Fruit fly (Drosophila melanogaster) whole organism, embryonic: ENCODE results near the gene Srp14.

Experiments used
- B-H2 ChIP-seq: fragments of 200-800 bp; sonication (Bioruptor generic); optimal IDR thresholded peaks from 2 replicates; lab custom pipeline; 2018; ENCODE audit warnings: missing biosample characterization, mild to moderate bottlenecking, missing genetic modification characterization
- Bdp1 ChIP-seq: fragments of 200-800 bp; sonication (Bioruptor generic); optimal IDR thresholded peaks from 3 replicates; lab custom pipeline; 2016; ENCODE audit warnings: missing biosample characterization, missing genetic modification characterization
- CG10267 ChIP-seq: fragments of 200-800 bp; sonication (Bioruptor generic); optimal IDR thresholded peaks from 2 replicates; lab custom pipeline; 2018; ENCODE audit warnings: missing biosample characterization, mild to moderate bottlenecking, missing genetic modification characterization, moderate library complexity
- CG12219 ChIP-seq: fragments of 200-800 bp; sonication (Bioruptor generic); optimal IDR thresholded peaks from 3 replicates; lab custom pipeline; 2018; ENCODE audit warnings: missing biosample characterization, mild to moderate bottlenecking, missing genetic modification characterization
- CG13123 ChIP-seq: fragments of 200-800 bp; sonication (Bioruptor generic); optimal IDR thresholded peaks from 2 replicates; lab custom pipeline; 2016; ENCODE audit warnings: missing biosample characterization, missing genetic modification characterization
- CG13287 ChIP-seq: fragments of 200-800 bp; sonication (Bioruptor generic); IDR thresholded peaks from 2 replicates; pipeline ENCODE4 v1.3.6; 2022; ENCODE audit warnings: missing biosample characterization, missing genetic modification characterization; ENCODE audit not compliant: partially characterized antibody
- CG1602 ChIP-seq: fragments of 200-800 bp; sonication (Bioruptor generic); optimal IDR thresholded peaks from 3 replicates; lab custom pipeline; 2016; ENCODE audit warnings: missing biosample characterization, missing genetic modification characterization
- CG16815 ChIP-seq: fragments of 200-800 bp; sonication (Bioruptor generic); optimal IDR thresholded peaks from 3 replicates; lab custom pipeline; 2017; ENCODE audit warnings: missing biosample characterization, mild to moderate bottlenecking, missing genetic modification characterization
- CG2202 ChIP-seq: fragments of 200-800 bp; sonication (Bioruptor generic); optimal IDR thresholded peaks from 2 replicates; lab custom pipeline; 2018; ENCODE audit warnings: missing biosample characterization, mild to moderate bottlenecking, missing genetic modification characterization
- CG2875 ChIP-seq: fragments of 200-800 bp; sonication (Bioruptor generic); optimal IDR thresholded peaks from 2 replicates; lab custom pipeline; 2017; ENCODE audit warnings: missing biosample characterization, mild to moderate bottlenecking, missing genetic modification characterization, missing genetic modification reagents
- CG3163 ChIP-seq: fragments of 200-800 bp; sonication (Bioruptor generic); optimal IDR thresholded peaks from 3 replicates; lab custom pipeline; 2016; ENCODE audit warnings: missing biosample characterization, missing genetic modification characterization
- CG34422 ChIP-seq: fragments of 200-800 bp; sonication (Bioruptor generic); IDR thresholded peaks from 3 replicates; pipeline ENCODE4 v1.3.6; 2022; ENCODE audit warnings: missing biosample characterization, missing genetic modification characterization
- CG7786 ChIP-seq: fragments of 200-800 bp; sonication (Bioruptor generic); optimal IDR thresholded peaks from 2 replicates; lab custom pipeline; 2016; ENCODE audit warnings: missing biosample characterization, missing genetic modification characterization
- CG8765 ChIP-seq: fragments of 200-800 bp; sonication (Bioruptor generic); IDR thresholded peaks from 2 replicates; pipeline ENCODE4 v1.3.6; 2022; ENCODE audit warnings: missing biosample characterization, missing genetic modification characterization
- CG9797 ChIP-seq: fragments of 200-800 bp; sonication (Bioruptor generic); optimal IDR thresholded peaks from 3 replicates; lab custom pipeline; 2018; ENCODE audit warnings: missing biosample characterization, mild to moderate bottlenecking, missing genetic modification characterization
- CG9932 ChIP-seq: fragments of 200-800 bp; sonication (Bioruptor generic); IDR thresholded peaks from 2 replicates; pipeline ENCODE4 v1.3.6; 2022; ENCODE audit warnings: missing biosample characterization, missing genetic modification characterization
- CkIIα-i1 ChIP-seq: fragments of 200-800 bp; sonication (Bioruptor generic); IDR thresholded peaks from 2 replicates; pipeline ENCODE4 v1.3.6; 2022; ENCODE audit warnings: missing biosample characterization, missing genetic modification characterization
- D ChIP-seq, 2 experiments: fragments of 200-800 bp in 1 of 2; fragments of >200 bp in 1 of 2; sonication (Bioruptor generic) in 1 of 2; optimal IDR thresholded peaks; 2 replicates in 1 of 2; 3 replicates in 1 of 2; lab custom pipeline; 2017; ENCODE audit warnings: mild to moderate bottlenecking in 1 of 2, missing biosample characterization in 1 of 2, missing genetic modification characterization in 1 of 2, missing genetic modification reagents in 1 of 2
- Eip74EF ChIP-seq, 2 experiments: fragments of 200-800 bp in 1 of 2; fragments of >200 bp in 1 of 2; sonication (Bioruptor generic) in 1 of 2; optimal IDR thresholded peaks; 2 replicates each; lab custom pipeline; 2017 to 2019; ENCODE audit warnings: missing biosample characterization in 2 of 2, missing genetic modification characterization in 2 of 2, mild to moderate bottlenecking in 1 of 2, moderate library complexity in 1 of 2
- Lhr ChIP-seq: fragments of 200-800 bp; sonication (Bioruptor generic); optimal IDR thresholded peaks from 3 replicates; lab custom pipeline; 2017; ENCODE audit warnings: mild to moderate bottlenecking, missing biosample characterization, missing genetic modification reagents, missing genetic modification characterization
- Lpt ChIP-seq: fragments of >200 bp; optimal IDR thresholded peaks from 2 replicates; lab custom pipeline; 2018; ENCODE audit warnings: missing biosample characterization, missing genetic modification characterization
- MBD-R2 ChIP-seq: fragments of 200-800 bp; sonication (Bioruptor generic); IDR thresholded peaks from 2 replicates; pipeline ENCODE4 v1.3.6; 2022; ENCODE audit warnings: missing biosample characterization, missing genetic modification characterization
- Rfx ChIP-seq: fragments of 200-800 bp; sonication (Bioruptor generic); IDR thresholded peaks from 2 replicates; pipeline ENCODE4 v1.3.6; 2022; ENCODE audit warnings: missing biosample characterization, missing genetic modification characterization
- abd-A ChIP-seq: fragments of 200-800 bp; sonication (Bioruptor generic); optimal IDR thresholded peaks from 3 replicates; lab custom pipeline; 2019; ENCODE audit warnings: missing biosample characterization, mild to moderate bottlenecking, missing genetic modification characterization, moderate library complexity
- bbx ChIP-seq: fragments of 200-800 bp; sonication (Bioruptor generic); IDR thresholded peaks from 2 replicates; pipeline ENCODE4 v1.3.6; 2022; ENCODE audit warnings: missing biosample characterization, missing genetic modification characterization; ENCODE audit not compliant: partially characterized antibody
- bigmax ChIP-seq: fragments of 200-800 bp; sonication (Bioruptor generic); optimal IDR thresholded peaks from 2 replicates; lab custom pipeline; 2018; ENCODE audit warnings: missing biosample characterization, mild to moderate bottlenecking, missing genetic modification characterization
- bsh ChIP-seq, 2 experiments: fragments of 200-800 bp; sonication (Bioruptor generic); optimal IDR thresholded peaks; 2 replicates each; lab custom pipeline; 2017 to 2018; ENCODE audit warnings: mild to moderate bottlenecking in 2 of 2, missing biosample characterization in 2 of 2, missing genetic modification characterization in 2 of 2, moderate library complexity in 1 of 2
- cad ChIP-seq: fragments of >200 bp; optimal IDR thresholded peaks from 2 replicates; lab custom pipeline; 2017; ENCODE audit warnings: missing biosample characterization, missing genetic modification characterization
- cwo ChIP-seq: fragments of 200-800 bp; sonication (Bioruptor generic); optimal IDR thresholded peaks from 3 replicates; lab custom pipeline; 2017; ENCODE audit warnings: missing biosample characterization, missing genetic modification characterization, mild to moderate bottlenecking, moderate library complexity, missing genetic modification reagents
- gce ChIP-seq: fragments of 200-800 bp; sonication (Bioruptor generic); IDR thresholded peaks from 3 replicates; pipeline ENCODE4 v1.3.6; 2022; ENCODE audit warnings: missing biosample characterization, missing genetic modification characterization
- gem ChIP-seq: fragments of 200-800 bp; sonication (Bioruptor generic); optimal IDR thresholded peaks from 2 replicates; lab custom pipeline; 2019; ENCODE audit warnings: missing biosample characterization, mild to moderate bottlenecking, missing genetic modification characterization, moderate library complexity
- grau ChIP-seq: fragments of 200-800 bp; optimal IDR thresholded peaks from 3 replicates; lab custom pipeline; 2019; ENCODE audit warnings: missing biosample characterization, mild to moderate bottlenecking, missing genetic modification characterization, moderate library complexity
- kah ChIP-seq: fragments of 200-800 bp; sonication (Bioruptor generic); optimal IDR thresholded peaks from 2 replicates; lab custom pipeline; 2018; ENCODE audit warnings: missing biosample characterization, mild to moderate bottlenecking, missing genetic modification characterization
- mirr ChIP-seq: fragments of 200-800 bp; sonication (Bioruptor generic); optimal IDR thresholded peaks from 3 replicates; lab custom pipeline; 2018; ENCODE audit warnings: missing biosample characterization, mild to moderate bottlenecking, missing genetic modification characterization
- nmo ChIP-seq: fragments of 200-800 bp; sonication (Bioruptor generic); optimal IDR thresholded peaks from 2 replicates; lab custom pipeline; 2018; ENCODE audit warnings: missing biosample characterization, mild to moderate bottlenecking, missing genetic modification characterization, moderate library complexity
- oc ChIP-seq: fragments of 200-800 bp; sonication (Bioruptor generic); optimal IDR thresholded peaks from 2 replicates; lab custom pipeline; 2018; ENCODE audit warnings: missing biosample characterization, mild to moderate bottlenecking, missing genetic modification characterization, moderate library complexity
- p53 ChIP-seq: fragments of 200-800 bp; sonication (Bioruptor generic); optimal IDR thresholded peaks from 2 replicates; lab custom pipeline; 2016; ENCODE audit warnings: missing biosample characterization, missing genetic modification characterization
- pnt ChIP-seq: fragments of 200-800 bp; sonication (Bioruptor generic); optimal IDR thresholded peaks from 3 replicates; lab custom pipeline; 2016; ENCODE audit warnings: missing biosample characterization, missing genetic modification characterization
- sd ChIP-seq: fragments of 200-800 bp; sonication (Bioruptor generic); optimal IDR thresholded peaks from 3 replicates; lab custom pipeline; 2018; ENCODE audit warnings: missing biosample characterization, mild to moderate bottlenecking, missing genetic modification characterization, moderate library complexity
- shn ChIP-seq: fragments of 200-800 bp; sonication (Bioruptor generic); optimal IDR thresholded peaks from 3 replicates; lab custom pipeline; 2016; ENCODE audit warnings: missing biosample characterization, missing genetic modification characterization
- slbo ChIP-seq: fragments of 200-800 bp; sonication (Bioruptor generic); IDR thresholded peaks from 2 replicates; pipeline ENCODE4 v1.3.6; 2022; ENCODE audit warnings: missing biosample characterization, missing genetic modification characterization
- tio ChIP-seq: fragments of 200-800 bp; sonication (Bioruptor generic); optimal IDR thresholded peaks from 2 replicates; lab custom pipeline; 2017; ENCODE audit warnings: missing biosample characterization, missing genetic modification characterization, inconsistent platforms
- trh ChIP-seq: fragments of 200-800 bp; sonication (Bioruptor generic); optimal IDR thresholded peaks from 2 replicates; lab custom pipeline; 2016; ENCODE audit warnings: missing biosample characterization, missing genetic modification characterization
- unc-4 ChIP-seq: fragments of 200-800 bp; sonication (Bioruptor generic); IDR thresholded peaks from 2 replicates; pipeline ENCODE4 v1.3.6; 2022; ENCODE audit warnings: missing biosample characterization, missing genetic modification characterization; ENCODE audit not compliant: partially characterized antibody
- vnd ChIP-seq: fragments of 200-800 bp; sonication (Bioruptor generic); IDR thresholded peaks from 3 replicates; pipeline ENCODE4 v1.3.6; 2022; ENCODE audit warnings: missing biosample characterization, missing genetic modification characterization; ENCODE audit not compliant: partially characterized antibody
- zen ChIP-seq: fragments of 200-800 bp; sonication (Bioruptor generic); optimal IDR thresholded peaks from 3 replicates; lab custom pipeline; 2018; ENCODE audit warnings: missing biosample characterization, mild to moderate bottlenecking, missing genetic modification characterization, moderate library complexity
- zfh2 ChIP-seq: fragments of 200-800 bp; sonication (Bioruptor generic); optimal IDR thresholded peaks from 2 replicates; lab custom pipeline; 2016; ENCODE audit warnings: missing biosample characterization, missing genetic modification characterization

The Srp14 gene

DNA sequence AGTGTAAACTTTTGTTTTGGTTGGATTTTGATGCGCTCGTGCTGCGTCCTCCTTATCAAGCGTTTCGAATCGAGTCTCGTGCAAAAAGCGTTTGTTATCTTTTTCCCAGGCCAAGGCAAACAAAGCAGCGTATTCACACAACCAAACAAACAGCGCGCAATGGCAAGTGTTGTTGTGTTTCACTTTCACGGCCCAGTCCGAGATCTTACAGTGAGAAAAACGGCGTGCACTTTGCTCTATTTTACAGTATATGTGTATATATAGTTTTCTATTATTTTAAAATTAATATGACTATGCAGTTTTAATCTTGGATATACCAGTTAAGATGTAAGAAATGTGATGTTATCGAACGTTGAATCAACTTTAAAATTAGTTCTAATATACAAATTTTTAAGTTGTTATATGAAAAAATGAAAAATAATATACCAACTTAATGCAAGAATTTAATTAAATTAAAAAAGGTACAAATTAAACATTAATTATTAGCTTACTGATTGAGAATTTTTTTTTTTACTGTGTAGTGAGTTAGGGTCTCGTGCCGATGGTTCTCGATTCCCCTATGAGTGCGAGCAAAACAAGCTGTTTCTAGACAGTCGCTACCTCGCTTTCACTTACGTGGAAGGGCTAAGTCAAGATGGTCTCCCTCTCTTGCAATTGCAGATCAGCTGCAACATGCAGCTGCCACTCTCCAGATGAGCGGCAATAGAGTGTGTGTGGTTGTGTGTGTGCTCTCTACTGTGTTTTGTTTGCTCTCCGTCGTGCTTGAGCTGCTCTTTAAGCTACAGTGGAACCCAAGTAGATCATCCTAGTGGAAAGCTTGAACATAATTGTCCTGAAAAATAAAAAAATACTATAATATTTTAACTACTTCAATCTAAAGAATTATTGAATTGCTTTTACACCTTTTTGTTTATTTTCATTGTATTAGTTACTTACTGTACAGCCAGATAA is 14.6 kb downstream of the Srp14 start (continued):
- TF ChIP-seq Eip74EF (GFP tag; optimal IDR thresholded peaks at IDR 0.05; lab: Kevin White, UChicago): peak in 1 of 2 experiments; percentile 94
- no peak for TF ChIP-seq unc-4 (GFP tag; lab: Robert Waterston, UW)
- TF ChIP-seq kah: peak; percentile 80
- peak; percentile 70 for TF ChIP-seq trh
- TF ChIP-seq CG9797: no peak
- no peak for TF ChIP-seq CG3163 (GFP tag; lab: Kevin White, UChicago)
- no peak for TF ChIP-seq bigmax (GFP tag; lab: Kevin White, UChicago)
- TF ChIP-seq gce (GFP tag; lab: Robert Waterston, UW): peak; percentile 74
- no peak for TF ChIP-seq cad (GFP tag; lab: Kevin White, UChicago)
- no peak for TF ChIP-seq CG7786 (GFP tag; lab: Kevin White, UChicago)
- peak; percentile 84 for TF ChIP-seq oc (tag; lab: Kevin White, UChicago)
- peak; percentile 59 for TF ChIP-seq sd
- TF ChIP-seq CG34422 (GFP tag; lab: Robert Waterston, UW): peak; percentile 35
- peak; percentile 85 for TF ChIP-seq CG2875
- no peak for TF ChIP-seq shn (GFP tag; lab: Kevin White, UChicago)
- peak; percentile 93 for TF ChIP-seq grau (tag; lab: Kevin White, UChicago)
- no peak for TF ChIP-seq CkIIα-i1 (GFP tag; lab: Robert Waterston, UW)
- TF ChIP-seq abd-A (tag; lab: Kevin White, UChicago): no peak
- TF ChIP-seq tio (GFP tag; lab: Kevin White, UChicago): peak; percentile 86
- TF ChIP-seq pnt (GFP tag; lab: Kevin White, UChicago): peak; percentile 3
- peak; percentile 98 for TF ChIP-seq nmo (GFP tag; lab: Kevin White, UChicago)
- peak; percentile 86 for TF ChIP-seq CG1602
- peak; percentile 81 for TF ChIP-seq CG2202 (tag; lab: Kevin White, UChicago)
- no peak for TF ChIP-seq Lpt (GFP tag; lab: Kevin White, UChicago)
- no peak for TF ChIP-seq vnd (GFP tag; lab: Robert Waterston, UW)
- TF ChIP-seq bbx (GFP tag; lab: Robert Waterston, UW): no peak
- no peak for TF ChIP-seq zfh2
- no peak for TF ChIP-seq CG9932 (GFP tag; lab: Robert Waterston, UW)
- peak; percentile 41 for TF ChIP-seq CG12219 (GFP tag; lab: Kevin White, UChicago)
- no peak for TF ChIP-seq mirr (GFP tag; lab: Kevin White, UChicago)
- TF ChIP-seq CG10267 (tag; lab: Kevin White, UChicago): peak; percentile 94
- peak; percentile 62 for TF ChIP-seq Lhr (GFP tag; lab: Kevin White, UChicago)
- TF ChIP-seq CG13123 (GFP tag; lab: Kevin White, UChicago): peak; percentile 55
- TF ChIP-seq MBD-R2 (GFP tag; lab: Robert Waterston, UW): no peak; the same call in 1 of the 2 replicates
- peak; percentile 49 for TF ChIP-seq Rfx (GFP tag; lab: Robert Waterston, UW)
- TF ChIP-seq zen: peak; percentile 94
- peak; percentile 76 for TF ChIP-seq slbo (GFP tag; lab: Robert Waterston, UW)
- TF ChIP-seq bsh (GFP tag; optimal IDR thresholded peaks at IDR 0.05; lab: Kevin White, UChicago): peak; percentile 79 to 95
- peak; percentile 98 for TF ChIP-seq gem
- no peak; the same call in 1 of the 2 replicates for TF ChIP-seq CG8765 (GFP tag; lab: Robert Waterston, UW)
- TF ChIP-seq D (optimal IDR thresholded peaks at IDR 0.05; lab: Kevin White, UChicago): no peak
- TF ChIP-seq D (GFP tag; optimal IDR thresholded peaks at IDR 0.05; lab: Kevin White, UChicago): peak; percentile 95
- TF ChIP-seq p53 (GFP tag; lab: Kevin White, UChicago): no peak
- no peak for TF ChIP-seq Bdp1
- TF ChIP-seq CG13287 (GFP tag; lab: Robert Waterston, UW): no peak
- peak; percentile 89 for TF ChIP-seq CG16815 (GFP tag; lab: Kevin White, UChicago)
- TF ChIP-seq cwo (GFP tag; lab: Kevin White, UChicago): peak; percentile 99
- TF ChIP-seq B-H2 (GFP tag; lab: Kevin White, UChicago): no peak
